Worm (Caenorhabditis elegans) whole organism, L4 larva: Measurements from ENCODE around the gene F22F4.4.
A peak's percentile ranks its signal among the peaks of the same experiment; 100 is the strongest.

ENCODE experiments used
- F26F4.8 ChIP-seq: fragments of 200-800 bp; sonication (Bioruptor generic); conservative IDR thresholded peaks from 2 replicates; pipeline ENCODE4 v1.3.6; 2022; ENCODE audit warnings: missing genetic modification characterization, missing compliant biosample characterization
- F37D6.2 ChIP-seq: sonication (generic microtip); optimal IDR thresholded peaks from 2 replicates; lab custom pipeline; 2016; ENCODE audit warnings: mild to moderate bottlenecking, missing genetic modification characterization, missing compliant biosample characterization
- F44E2.7 ChIP-seq: fragments of 200-800 bp; sonication (Bioruptor generic); IDR thresholded peaks from 2 replicates; pipeline ENCODE4 v2.1.2; 2022; ENCODE audit warnings: missing genetic modification characterization, missing compliant biosample characterization
- R02D3.7 ChIP-seq: fragments of 150-350 bp; sonication (generic microtip); optimal IDR thresholded peaks from 3 replicates; lab custom pipeline; 2014; ENCODE audit warnings: missing biosample characterization, missing genetic modification characterization
- ZK546.5 ChIP-seq, 2 experiments: sonication (generic microtip); optimal IDR thresholded peaks; 2 replicates each; lab custom pipeline; 2017; ENCODE audit warnings: missing biosample characterization in 2 of 2, missing genetic modification characterization in 2 of 2
- aha-1 ChIP-seq: fragments of 150-350 bp; peaks from one replicate; lab custom pipeline; 2014; ENCODE audit warnings: missing biosample characterization, missing genetic modification characterization
- aly-2 ChIP-seq: sonication (generic microtip); optimal IDR thresholded peaks from 2 replicates; lab custom pipeline; 2018; ENCODE audit warnings: missing biosample characterization, missing genetic modification characterization
- ceh-32 ChIP-seq: sonication (generic microtip); optimal IDR thresholded peaks from 2 replicates; lab custom pipeline; 2016; ENCODE audit warnings: mild to moderate bottlenecking, missing genetic modification characterization, missing compliant biosample characterization; ENCODE audit not compliant: poor library complexity
- ces-1 ChIP-seq: fragments of 150-350 bp; sonication (generic microtip); optimal IDR thresholded peaks from 4 replicates; lab custom pipeline; 2014; ENCODE audit warnings: missing biosample characterization, missing genetic modification reagents, missing genetic modification characterization
- cey-2 ChIP-seq: sonication (generic microtip); optimal IDR thresholded peaks from 3 replicates; lab custom pipeline; 2017; ENCODE audit warnings: missing genetic modification characterization, mild to moderate bottlenecking, missing compliant biosample characterization, antibody characterized with exemption, borderline replicate concordance; ENCODE audit not compliant: insufficient read depth
- ctbp-1 ChIP-seq: fragments of 200-800 bp; sonication (Bioruptor generic); IDR thresholded peaks from 2 replicates; pipeline ENCODE4 v1.3.6; 2022; ENCODE audit warnings: missing genetic modification reagents, missing genetic modification characterization, missing compliant biosample characterization
- daf-12 ChIP-seq: fragments of 150-350 bp; optimal IDR thresholded peaks from 2 replicates; lab custom pipeline; 2014; ENCODE audit warnings: missing biosample characterization, missing genetic modification reagents, missing genetic modification characterization
- daf-16 ChIP-seq, 3 experiments: sonication (generic microtip); optimal IDR thresholded peaks; 2 replicates each; lab custom pipeline; 2016 to 2017; ENCODE audit warnings: missing genetic modification characterization in 3 of 3, missing genetic modification reagents in 3 of 3, mild to moderate bottlenecking in 2 of 3, missing compliant biosample characterization in 2 of 3, missing biosample characterization in 1 of 3, moderate library complexity in 1 of 3
- dmd-6 ChIP-seq: fragments of 200-800 bp; sonication (Bioruptor generic); IDR thresholded peaks from 2 replicates; pipeline ENCODE4 v1.3.6; 2022; ENCODE audit warnings: missing genetic modification reagents, missing genetic modification characterization, missing compliant biosample characterization
- dmd-8 ChIP-seq: fragments of 200-800 bp; sonication (Bioruptor generic); IDR thresholded peaks from 2 replicates; pipeline ENCODE4 v1.3.6; 2022; ENCODE audit warnings: missing genetic modification characterization, missing compliant biosample characterization
- dve-1 ChIP-seq: sonication (generic microtip); optimal IDR thresholded peaks from 2 replicates; lab custom pipeline; 2017; ENCODE audit warnings: antibody characterized with exemption, mild to moderate bottlenecking, missing genetic modification characterization, missing compliant biosample characterization; ENCODE audit not compliant: insufficient read depth
- hlh-11 ChIP-seq: fragments of 200-800 bp; sonication (Bioruptor generic); optimal IDR thresholded peaks from 2 replicates; lab custom pipeline; 2018; ENCODE audit warnings: mild to moderate bottlenecking, missing genetic modification characterization, missing compliant biosample characterization
- jun-1 ChIP-seq: fragments of 150-350 bp; optimal IDR thresholded peaks from 2 replicates; lab custom pipeline; 2014; ENCODE audit warnings: missing biosample characterization, missing genetic modification reagents, missing genetic modification characterization
- mdt-29 ChIP-seq: fragments of 200-800 bp; sonication (Bioruptor generic); IDR thresholded peaks from 2 replicates; pipeline ENCODE4 v1.3.6; 2022; ENCODE audit warnings: missing genetic modification reagents, missing genetic modification characterization, missing compliant biosample characterization
- mxl-3 ChIP-seq: fragments of 200-800 bp; sonication (Bioruptor generic); optimal IDR thresholded peaks from 2 replicates; lab custom pipeline; 2018; ENCODE audit warnings: mild to moderate bottlenecking, missing genetic modification characterization, missing compliant biosample characterization
- nhr-10 ChIP-seq: fragments of 150-350 bp; optimal IDR thresholded peaks from 2 replicates; lab custom pipeline; 2014; ENCODE audit warnings: missing biosample characterization, missing genetic modification characterization
- nhr-102 ChIP-seq: sonication (generic microtip); optimal IDR thresholded peaks from 2 replicates; lab custom pipeline; 2016; ENCODE audit warnings: mild to moderate bottlenecking, missing genetic modification characterization, moderate library complexity, missing compliant biosample characterization
- nhr-11 ChIP-seq: fragments of 150-350 bp; optimal IDR thresholded peaks from 2 replicates; lab custom pipeline; 2014; ENCODE audit warnings: missing biosample characterization, missing genetic modification characterization
- nhr-111 ChIP-seq: fragments of 200-800 bp; sonication (Bioruptor generic); optimal IDR thresholded peaks from 2 replicates; lab custom pipeline; 2018; ENCODE audit warnings: mild to moderate bottlenecking, missing genetic modification characterization, missing compliant biosample characterization
- nhr-237 ChIP-seq: sonication (generic microtip); optimal IDR thresholded peaks from 2 replicates; lab custom pipeline; 2017; ENCODE audit warnings: missing biosample characterization, missing genetic modification characterization
- nhr-25 ChIP-seq: sonication (generic microtip); optimal IDR thresholded peaks from 2 replicates; lab custom pipeline; 2017; ENCODE audit warnings: missing genetic modification characterization, mild to moderate bottlenecking, missing compliant biosample characterization, antibody characterized with exemption, moderate library complexity, borderline replicate concordance; ENCODE audit not compliant: insufficient read depth
- nhr-76 ChIP-seq: fragments of 150-350 bp; optimal IDR thresholded peaks from 2 replicates; lab custom pipeline; 2014; ENCODE audit warnings: missing biosample characterization, missing genetic modification characterization
- pha-4 ChIP-seq, 2 experiments: fragments of 150-350 bp in 1 of 2; fragments of 200-800 bp in 1 of 2; sonication (Bioruptor generic) in 1 of 2; IDR thresholded peaks in 1 of 2; optimal IDR thresholded peaks in 1 of 2; 2 replicates each; pipeline versions ENCODE4 v1.3.6 to Lab custom; 2014 to 2022; ENCODE audit warnings: missing genetic modification characterization in 2 of 2, missing genetic modification reagents in 2 of 2, missing biosample characterization in 1 of 2, missing compliant biosample characterization in 1 of 2
- php-3 ChIP-seq: fragments of 200-800 bp; sonication (Bioruptor generic); IDR thresholded peaks from 2 replicates; pipeline ENCODE4 v1.3.6; 2022; ENCODE audit warnings: missing genetic modification reagents, missing genetic modification characterization, missing compliant biosample characterization
- pqm-1 ChIP-seq: sonication (generic microtip); optimal IDR thresholded peaks from 2 replicates; lab custom pipeline; 2017; ENCODE audit warnings: missing biosample characterization, missing genetic modification characterization
- saeg-2 ChIP-seq: fragments of 200-800 bp; sonication (Bioruptor generic); IDR thresholded peaks from 2 replicates; pipeline ENCODE4 v1.3.6; 2022; ENCODE audit warnings: missing genetic modification reagents, missing genetic modification characterization, missing compliant biosample characterization
- set-16 ChIP-seq: fragments of 200-800 bp; sonication (Bioruptor generic); IDR thresholded peaks from 2 replicates; pipeline ENCODE4 v1.3.6; 2022; ENCODE audit warnings: missing genetic modification reagents, missing genetic modification characterization, missing compliant biosample characterization
- tag-97 ChIP-seq: fragments of 200-800 bp; sonication (Bioruptor generic); IDR thresholded peaks from 2 replicates; pipeline ENCODE4 v1.3.6; 2022; ENCODE audit warnings: missing genetic modification characterization, missing compliant biosample characterization
- tra-1 ChIP-seq: fragments of 200-800 bp; sonication (Bioruptor generic); IDR thresholded peaks from 2 replicates; pipeline ENCODE4 v1.3.6; 2022; ENCODE audit warnings: missing genetic modification reagents, missing genetic modification characterization, missing compliant biosample characterization
- unc-130 ChIP-seq: sonication (generic microtip); optimal IDR thresholded peaks from 2 replicates; lab custom pipeline; 2016; ENCODE audit warnings: missing genetic modification reagents, missing genetic modification characterization, missing compliant biosample characterization
- unc-62 ChIP-seq, 3 experiments: fragments of 150-350 bp in 1 of 3; sonication (generic microtip); optimal IDR thresholded peaks in 2 of 3; peaks in 1 of 3; 1 replicate in 1 of 3; 2 replicates in 2 of 3; lab custom pipeline; 2014 to 2017; ENCODE audit warnings: missing biosample characterization in 3 of 3, missing genetic modification characterization in 3 of 3, missing genetic modification reagents in 3 of 3, missing genotype in 1 of 3
- vab-7 ChIP-seq: fragments of 200-800 bp; sonication (Bioruptor generic); IDR thresholded peaks from 2 replicates; pipeline ENCODE4 v1.3.6; 2022; ENCODE audit warnings: missing genetic modification reagents, missing genetic modification characterization, missing compliant biosample characterization
- zfp-3 ChIP-seq: fragments of 200-800 bp; sonication (Bioruptor generic); conservative IDR thresholded peaks from 2 replicates; pipeline ENCODE4 v1.3.6; 2022; ENCODE audit warnings: missing genetic modification reagents, missing genetic modification characterization, missing compliant biosample characterization
- zip-2 ChIP-seq: fragments of 150-350 bp; optimal IDR thresholded peaks from 2 replicates; lab custom pipeline; 2014; ENCODE audit warnings: missing biosample characterization, missing genetic modification characterization
- ztf-11 ChIP-seq: fragments of 150-350 bp; optimal IDR thresholded peaks from 2 replicates; lab custom pipeline; 2014; ENCODE audit warnings: missing biosample characterization, missing genetic modification characterization
- ztf-7 ChIP-seq: fragments of 150-350 bp; optimal IDR thresholded peaks from 2 replicates; lab custom pipeline; 2014; ENCODE audit warnings: missing biosample characterization, missing genetic modification characterization

F22F4.4 gene

DNA sequence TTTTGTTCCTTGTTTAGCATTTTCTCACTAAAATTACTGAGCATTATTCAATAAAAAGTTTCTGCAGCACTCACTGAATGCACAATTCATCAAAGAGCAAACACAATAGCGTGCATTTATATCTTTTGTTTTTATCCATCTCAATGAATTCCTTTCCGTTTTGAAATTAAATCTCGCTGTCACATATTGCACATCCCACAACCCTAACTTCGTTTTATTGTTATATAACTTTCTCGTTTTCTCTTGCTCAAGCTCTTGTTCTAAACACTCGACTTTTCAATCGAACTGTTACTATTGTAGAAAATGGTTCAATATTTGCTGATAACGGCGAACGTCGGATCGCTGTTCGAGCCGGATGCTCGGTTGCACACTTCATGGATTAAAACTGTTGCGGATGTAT is 29.8 kb upstream of the F22F4.4 start, which contains the start of gene ipp-5:
ipp-5 (plus strand) TSS at position 301 of the 400 bp plus-strand sequence.
- TF ChIP-seq unc-62 (GFP tag; optimal IDR thresholded peaks at IDR 0.05 in 1 of 2; lab: Kevin White, UChicago) = no peak
- no peak for TF ChIP-seq unc-62 (tag; optimal IDR thresholded peaks at IDR 0.05; lab: Kevin White, UChicago)
- TF ChIP-seq aha-1 (tag; lab: Kevin White, UChicago) = peak; percentile 33
- TF ChIP-seq, all 104 proteins: peak for 1

DNA sequence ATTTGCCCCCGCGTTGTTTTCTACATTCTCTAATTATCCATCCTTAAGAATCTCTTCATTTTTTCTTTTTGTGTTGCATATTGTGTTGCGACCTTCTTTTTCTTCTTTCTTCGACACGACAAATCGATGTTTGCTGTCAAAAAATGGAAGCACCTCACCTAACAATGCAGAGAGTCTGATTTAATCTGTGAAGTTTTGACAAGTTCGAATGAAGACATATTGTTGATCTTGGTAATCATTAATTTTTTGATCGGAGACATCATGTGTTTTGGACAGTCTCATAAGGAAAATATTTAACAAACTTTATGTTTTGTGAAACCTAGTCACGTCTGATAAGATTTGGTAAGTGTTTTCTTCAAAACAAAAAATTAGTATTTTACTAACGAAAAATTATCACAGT is 27.7 kb upstream of the F22F4.4 start:
- TF ChIP-seq aha-1 (tag; lab: Kevin White, UChicago) (peak; percentile 50), hlh-11 (tag; lab: Kevin White, UChicago) (no peak), unc-62 (GFP tag; optimal IDR thresholded peaks at IDR 0.05 in 1 of 2; lab: Kevin White, UChicago) (peak in 1 of 2 experiments; percentile 98), unc-62 (tag; optimal IDR thresholded peaks at IDR 0.05; lab: Kevin White, UChicago) (no peak)

DNA sequence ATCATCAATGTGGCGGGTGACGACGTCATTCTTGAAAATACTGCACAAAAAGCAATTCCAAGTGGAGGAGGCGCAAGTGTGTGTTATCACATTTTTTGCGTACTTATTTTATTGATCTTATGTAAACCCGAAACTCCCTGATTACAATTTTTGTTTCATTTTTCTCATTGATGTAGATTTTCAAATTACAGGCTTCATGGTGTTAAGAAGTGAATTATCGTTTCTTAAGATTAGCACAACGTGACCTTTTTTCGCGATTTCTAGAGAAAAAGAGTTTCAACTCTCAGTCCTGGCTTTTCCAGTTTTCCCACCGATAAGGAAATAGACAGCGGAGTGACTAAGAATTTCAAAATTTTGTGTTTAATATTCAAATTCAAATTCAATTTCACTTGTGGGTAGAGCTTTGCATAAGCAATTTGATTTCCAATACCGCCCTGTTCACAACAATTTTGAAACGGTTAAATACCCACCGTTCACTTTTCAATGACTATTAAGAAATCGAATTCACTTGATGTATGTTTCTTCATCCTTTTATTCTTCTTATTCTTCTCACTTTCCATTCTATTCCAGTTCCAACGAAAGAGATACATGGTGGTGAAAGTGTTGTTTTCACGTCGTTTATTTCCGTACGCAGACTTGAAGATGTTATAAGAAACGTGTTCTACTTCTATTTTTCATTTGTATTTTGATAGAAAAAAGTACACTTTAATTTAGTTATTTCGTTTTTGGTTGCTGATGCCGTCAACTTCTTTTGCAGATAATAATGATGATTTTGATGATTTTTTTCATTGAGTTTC is 25.6 kb upstream of the F22F4.4 start:
- TF ChIP-seq tag-97 (no peak), daf-16 (GFP tag; optimal IDR thresholded peaks at IDR 0.05; lab: Kevin White, UChicago) (no peak), daf-16 (tag; optimal IDR thresholded peaks at IDR 0.05; lab: Kevin White, UChicago) (peak; percentile 44), nhr-10 (tag; lab: Kevin White, UChicago) (no peak), daf-12 (tag; lab: Kevin White, UChicago) (no peak), dmd-6 (GFP tag; lab: Robert Waterston, UW) (peak; percentile 12; the same call in 1 of the 2 replicates), pqm-1 (tag; lab: Kevin White, UChicago) (peak; percentile 38), zip-2 (no peak), ctbp-1 (GFP tag; lab: Robert Waterston, UW) (no peak), aha-1 (tag; lab: Kevin White, UChicago) (peak; percentile 70), ceh-32 (tag; lab: Kevin White, UChicago) (no peak), dmd-8 (GFP tag; lab: Robert Waterston, UW) (no peak), jun-1 (no peak)

DNA sequence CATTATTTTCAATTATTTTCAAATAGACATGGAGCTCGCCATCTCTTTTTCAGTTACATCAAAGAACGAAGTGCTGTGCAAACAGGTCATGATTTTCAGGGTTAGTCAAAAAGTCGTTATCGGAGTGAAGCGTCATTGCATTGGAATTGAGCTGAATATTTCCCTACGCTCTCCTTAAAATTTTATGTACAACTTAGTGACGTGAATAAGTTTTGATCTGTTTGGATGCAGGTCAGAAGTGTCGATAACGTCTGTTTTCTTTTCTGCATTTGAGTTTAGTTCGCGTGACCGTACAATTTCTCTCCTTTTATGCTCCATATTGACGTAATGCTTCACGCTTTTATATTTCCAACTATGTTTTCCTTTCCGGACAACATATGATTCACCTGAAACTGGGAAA is 23.6 kb upstream of the F22F4.4 start:
- peak; percentile 15 for TF ChIP-seq nhr-102 (tag; lab: Kevin White, UChicago)
- TF ChIP-seq nhr-10 (tag; lab: Kevin White, UChicago) = no peak
- TF ChIP-seq unc-62 (GFP tag; optimal IDR thresholded peaks at IDR 0.05 in 1 of 2; lab: Kevin White, UChicago) = peak in 1 of 2 experiments; percentile 58
- TF ChIP-seq unc-62 (tag; optimal IDR thresholded peaks at IDR 0.05; lab: Kevin White, UChicago) = no peak
- no peak for TF ChIP-seq zfp-3
- no peak for TF ChIP-seq unc-130 (GFP tag; lab: Kevin White, UChicago)
- TF ChIP-seq tra-1 (GFP tag; lab: Robert Waterston, UW) = peak; percentile 39; the same call in 1 of the 2 replicates
- no peak for TF ChIP-seq mdt-29 (GFP tag; lab: Robert Waterston, UW)
- no peak for TF ChIP-seq saeg-2 (GFP tag; lab: Robert Waterston, UW)
- TF ChIP-seq dve-1 (tag; lab: Kevin White, UChicago) = peak; percentile 64
- no peak for TF ChIP-seq pha-4 (GFP tag; IDR thresholded peaks at IDR 0.05; lab: Robert Waterston, UW)
- no peak for TF ChIP-seq pha-4 (tag; optimal IDR thresholded peaks at IDR 0.05; lab: Kevin White, UChicago)
- no peak for TF ChIP-seq jun-1
- TF ChIP-seq nhr-11 (tag; lab: Kevin White, UChicago) = no peak
- no peak for TF ChIP-seq vab-7 (GFP tag; lab: Robert Waterston, UW)
- no peak for TF ChIP-seq ZK546.5 (tag; optimal IDR thresholded peaks at IDR 0.05; lab: Kevin White, UChicago)
- no peak for TF ChIP-seq nhr-25 (tag; lab: Kevin White, UChicago)
- TF ChIP-seq nhr-76 = no peak
- TF ChIP-seq hlh-11 (tag; lab: Kevin White, UChicago) = peak; percentile 82
- no peak for TF ChIP-seq ztf-11 (tag; lab: Kevin White, UChicago)
- TF ChIP-seq nhr-237 = no peak
- no peak for TF ChIP-seq cey-2 (tag; lab: Kevin White, UChicago)
- TF ChIP-seq F37D6.2 = no peak
- TF ChIP-seq ces-1 (GFP tag; lab: Kevin White, UChicago) = no peak
- TF ChIP-seq aly-2 (tag; lab: Kevin White, UChicago) = no peak
- no peak for TF ChIP-seq F26F4.8 (GFP tag; lab: Robert Waterston, UW)
- TF ChIP-seq R02D3.7 = no peak
- no peak for TF ChIP-seq nhr-111 (GFP tag; lab: Kevin White, UChicago)
- no peak for TF ChIP-seq ztf-7 (tag; lab: Kevin White, UChicago)
- TF ChIP-seq F44E2.7 (GFP tag; lab: Robert Waterston, UW) = no peak
- TF ChIP-seq set-16 (GFP tag; lab: Robert Waterston, UW) = no peak
- no peak for TF ChIP-seq php-3 (GFP tag; lab: Robert Waterston, UW)
- TF ChIP-seq mxl-3 (GFP tag; lab: Kevin White, UChicago) = no peak
